Fruit fly (Drosophila melanogaster): ENCODE results near the gene meru.
A peak's percentile ranks its signal among the peaks of the same experiment; 100 is the strongest.

Gene meru

DNA sequence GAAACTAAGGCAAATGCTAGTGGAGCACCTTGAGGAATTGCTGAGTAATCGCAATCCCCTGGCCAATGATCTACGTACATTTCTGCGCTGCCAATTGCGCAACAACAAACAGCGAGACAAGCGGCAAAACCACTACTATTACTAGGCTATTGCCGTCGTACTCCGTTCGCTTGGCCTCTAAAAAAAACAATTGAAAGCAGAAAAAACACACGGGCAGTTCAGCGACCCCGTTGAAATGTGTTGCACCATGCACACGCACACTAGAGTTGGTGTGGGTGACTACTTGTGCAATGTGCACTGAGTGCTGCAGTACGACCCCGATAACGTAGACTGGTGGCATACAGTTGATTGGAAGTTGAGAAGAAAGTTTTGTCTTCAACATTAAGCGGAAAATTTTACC, 19.3 kb downstream of the meru start (continued):
- TF ChIP-seq CG17912 (GFP tag; optimal IDR thresholded peaks at IDR 0.05) = no peak
- no peak for TF ChIP-seq CG17361 (GFP tag; IDR thresholded peaks at IDR 0.05)
- peak; percentile 36 for TF ChIP-seq kni (GFP tag; optimal IDR thresholded peaks at IDR 0.05)
- peak; percentile 2 for TF ChIP-seq CG10979 (tag; optimal IDR thresholded peaks at IDR 0.05)
- peak; percentile 29 for TF ChIP-seq CG15601 (tag; optimal IDR thresholded peaks at IDR 0.05)
- TF ChIP-seq nerfin-2 (GFP tag; IDR thresholded peaks at IDR 0.05; ENCODE audit: partially characterized antibody) = no peak
- 0 out of 3 replicates have a peak, but pooled peaks have one; percentile 25 for TF ChIP-seq ken (GFP tag; IDR thresholded peaks at IDR 0.05)
- TF ChIP-seq croc (GFP tag; conservative IDR thresholded peaks at IDR 0.05) = no peak
- TF ChIP-seq ERR (GFP tag; optimal IDR thresholded peaks at IDR 0.05) = peak; percentile 10
- no peak for TF ChIP-seq seq (GFP tag; IDR thresholded peaks at IDR 0.05)
- TF ChIP-seq sqz (GFP tag; optimal IDR thresholded peaks at IDR 0.05) = peak; percentile 39
- no peak for TF ChIP-seq mirr (GFP tag; optimal IDR thresholded peaks at IDR 0.05)
- TF ChIP-seq CG6683 (GFP tag; optimal IDR thresholded peaks at IDR 0.05) = no peak
- TF ChIP-seq sens (GFP tag) = peak; percentile 24
- no peak for TF ChIP-seq hb (GFP tag; IDR thresholded peaks at IDR 0.05; ENCODE audit: partially characterized antibody)
- no peak for TF ChIP-seq sr (GFP tag; IDR thresholded peaks at IDR 0.05)
- peak; percentile 89; the same call in 2 of the 3 replicates for TF ChIP-seq CG2199 (GFP tag; IDR thresholded peaks at IDR 0.05)
- TF ChIP-seq sd (tag; optimal IDR thresholded peaks at IDR 0.05) = peak; percentile 46
- no peak for TF ChIP-seq Hr39 (optimal IDR thresholded peaks at IDR 0.05)
- no peak for TF ChIP-seq CG17186 (GFP tag; optimal IDR thresholded peaks at IDR 0.05)
- TF ChIP-seq trh (GFP tag; optimal IDR thresholded peaks at IDR 0.05) = no peak
- peak; percentile 55 for TF ChIP-seq cg (GFP tag; optimal IDR thresholded peaks at IDR 0.05)
- peak; percentile 12; the same call in 1 of the 2 replicates for TF ChIP-seq CkIIα-i1 (GFP tag; IDR thresholded peaks at IDR 0.05)
- peak; percentile 68 for TF ChIP-seq CG15479 (GFP tag; optimal IDR thresholded peaks at IDR 0.05)
- no peak for TF ChIP-seq CG10654 (GFP tag; optimal IDR thresholded peaks at IDR 0.05)
- no peak for TF ChIP-seq CG3726 (GFP tag; IDR thresholded peaks at IDR 0.05)
- no peak for TF ChIP-seq CG4617 (GFP tag; optimal IDR thresholded peaks at IDR 0.05; ENCODE audit: borderline replicate concordance)
- no peak for TF ChIP-seq ap (GFP tag; IDR thresholded peaks at IDR 0.05)
- peak; percentile 25; the same call in 1 of the 2 replicates for TF ChIP-seq slbo (GFP tag; IDR thresholded peaks at IDR 0.05)
- 0 out of 2 replicates have a peak, but pooled peaks have one; percentile 4 for TF ChIP-seq CG17328 (GFP tag; IDR thresholded peaks at IDR 0.05)
- peak; percentile 61 for TF ChIP-seq MTF-1 (GFP tag; optimal IDR thresholded peaks at IDR 0.05; ENCODE audit: borderline replicate concordance)
- TF ChIP-seq grn (GFP tag; optimal IDR thresholded peaks at IDR 0.05) = no peak
- TF ChIP-seq CG6254 (GFP tag; optimal IDR thresholded peaks at IDR 0.05) = no peak
- TF ChIP-seq Pdp1 (GFP tag; optimal IDR thresholded peaks at IDR 0.05) = peak in 1 of 2 experiments; percentile 96
- no peak for TF ChIP-seq CG8388 (GFP tag; optimal IDR thresholded peaks at IDR 0.05)
- TF ChIP-seq Ptx1 (GFP tag; IDR thresholded peaks at IDR 0.05) = no peak
- peak; percentile 1 for TF ChIP-seq ash1 (GFP tag; optimal IDR thresholded peaks at IDR 0.05)

- TF ChIP-seq Sry-δ (GFP tag; optimal IDR thresholded peaks at IDR 0.05) (no peak), CG8924 (tag; optimal IDR thresholded peaks at IDR 0.05) (peak; percentile 12), Blimp-1 (GFP tag; optimal IDR thresholded peaks at IDR 0.05) (no peak), Lhr (GFP tag; optimal IDR thresholded peaks at IDR 0.05) (no peak), maf-S (GFP tag; optimal IDR thresholded peaks at IDR 0.05) (no peak), Ada2b (GFP tag; IDR thresholded peaks at IDR 0.05) (no peak), CG33213 (GFP tag; optimal IDR thresholded peaks at IDR 0.05) (no peak), Hey (tag; optimal IDR thresholded peaks at IDR 0.05) (peak; percentile 10), Scr (GFP tag; IDR thresholded peaks at IDR 0.05; ENCODE audit: partially characterized antibody) (no peak), caup (GFP tag; optimal IDR thresholded peaks at IDR 0.05; ENCODE audit: severe bottlenecking) (peak; percentile 26), ase (GFP tag; IDR thresholded peaks at IDR 0.05) (no peak), lab (GFP tag; optimal IDR thresholded peaks at IDR 0.05) (peak; percentile 36), CG15514 (GFP tag; optimal IDR thresholded peaks at IDR 0.05) (peak; percentile 35), CG15269 (tag; optimal IDR thresholded peaks at IDR 0.05) (peak; percentile 34)
These were observed 20.0 kb downstream of the meru start for dm6 chr3L:15823780-15824423.

All from whole organism, embryonic.